Worm (Caenorhabditis elegans): Measurements from ENCODE around the gene gcy-34.
A peak's percentile ranks its signal among the peaks of the same experiment; 100 is the strongest.

Gene gcy-34

ce11 chrV:13389454-13389853, 3.8 kb upstream of the gcy-34 start (continued):
- TF ChIP-seq dsc-1 (tag; optimal IDR thresholded peaks at IDR 0.05) (no peak), grh-1 (GFP tag; IDR thresholded peaks at IDR 0.05) (no peak; the same call in 1 of the 2 replicates)

- TF ChIP-seq ztf-11 (tag; optimal IDR thresholded peaks at IDR 0.05) (no peak), ztf-4 (tag; optimal IDR thresholded peaks at IDR 0.05) (no peak), ama-1 (optimal IDR thresholded peaks at IDR 0.05) (no peak), nhr-28 (tag; optimal IDR thresholded peaks at IDR 0.05) (no peak), unc-98 (GFP tag; IDR thresholded peaks at IDR 0.05) (no peak), ceh-90 (tag; optimal IDR thresholded peaks at IDR 0.05) (no peak), ceh-63 (GFP tag; optimal IDR thresholded peaks at IDR 0.05) (no peak), tlp-1 (tag; optimal IDR thresholded peaks at IDR 0.05) (no peak), hlh-4 (tag; optimal IDR thresholded peaks at IDR 0.05) (no peak), ceh-82 (tag; optimal IDR thresholded peaks at IDR 0.05) (no peak)
Measured at ce11 chrV:13388961-13389360, 3.3 kb upstream of the gcy-34 start.

- TF ChIP-seq Y116A8C.19 (tag; optimal IDR thresholded peaks at IDR 0.05; ENCODE audit: borderline replicate concordance): no peak
- no peak for TF ChIP-seq nhr-19 (GFP tag; conservative IDR thresholded peaks at IDR 0.05)
- no peak for TF ChIP-seq C16A3.4 (tag; optimal IDR thresholded peaks at IDR 0.05)
- TF ChIP-seq ceh-90 (tag; optimal IDR thresholded peaks at IDR 0.05): no peak
- no peak for TF ChIP-seq lir-3 (tag; optimal IDR thresholded peaks at IDR 0.05; ENCODE audit: poor library complexity)
- TF ChIP-seq sup-37 (GFP tag; optimal IDR thresholded peaks at IDR 0.05): no peak
- no peak for TF ChIP-seq elt-3 (tag; optimal IDR thresholded peaks at IDR 0.05)
- TF ChIP-seq zip-4 (GFP tag; optimal IDR thresholded peaks at IDR 0.05): no peak
- no peak for TF ChIP-seq swsn-7 (tag; optimal IDR thresholded peaks at IDR 0.05)
- TF ChIP-seq lin-39 (tag; optimal IDR thresholded peaks at IDR 0.05): no peak
- no peak for TF ChIP-seq unc-98 (GFP tag; IDR thresholded peaks at IDR 0.05)
- TF ChIP-seq ceh-63 (GFP tag; optimal IDR thresholded peaks at IDR 0.05): no peak
- no peak for TF ChIP-seq mep-1 (tag; optimal IDR thresholded peaks at IDR 0.05)
- no peak for TF ChIP-seq hpl-2 (GFP tag; optimal IDR thresholded peaks at IDR 0.05)
- no peak for TF ChIP-seq aly-2 (tag; optimal IDR thresholded peaks at IDR 0.05)
- TF ChIP-seq mef-2 (tag; optimal IDR thresholded peaks at IDR 0.05): no peak
Measured at ce11 chrV:13387472-13387871, 1.8 kb upstream of the gcy-34 start.

ce11 chrV:13380980-13381379, 4.7 kb downstream of the gcy-34 start, which contains the start of gene cpz-2:
cpz-2 (plus strand) TSS chrV:13381189.
- TF ChIP-seq elt-2 (tag; optimal IDR thresholded peaks at IDR 0.05) (peak; percentile 56), lin-14 (GFP tag; optimal IDR thresholded peaks at IDR 0.05) (no peak)

- TF ChIP-seq mep-1 (tag; optimal IDR thresholded peaks at IDR 0.05): peak; percentile 69
- peak; percentile 96 for TF ChIP-seq lin-14 (GFP tag; optimal IDR thresholded peaks at IDR 0.05)
- peak; percentile 63 for TF ChIP-seq lin-13 (GFP tag; optimal IDR thresholded peaks at IDR 0.05)
- TF ChIP-seq sup-37 (GFP tag; optimal IDR thresholded peaks at IDR 0.05): no peak
- TF ChIP-seq zip-4 (GFP tag; optimal IDR thresholded peaks at IDR 0.05): peak; percentile 31
- TF ChIP-seq isw-1 (GFP tag; IDR thresholded peaks at IDR 0.05): no peak
- peak; percentile 20 for TF ChIP-seq irx-1 (tag; optimal IDR thresholded peaks at IDR 0.05)
- TF ChIP-seq egl-13 (tag; optimal IDR thresholded peaks at IDR 0.05): no peak
- no peak for TF ChIP-seq C04F5.9 (tag; optimal IDR thresholded peaks at IDR 0.05)
- no peak for TF ChIP-seq unc-30 (tag; optimal IDR thresholded peaks at IDR 0.05)
- peak; percentile 100 for TF ChIP-seq grh-1 (GFP tag; IDR thresholded peaks at IDR 0.05)
- no peak for TF ChIP-seq lir-3 (tag; optimal IDR thresholded peaks at IDR 0.05; ENCODE audit: poor library complexity)
- TF ChIP-seq unc-98 (GFP tag; IDR thresholded peaks at IDR 0.05): no peak
- peak; percentile 87 for TF ChIP-seq unc-130 (tag; optimal IDR thresholded peaks at IDR 0.05)
- no peak for TF ChIP-seq pag-3 (tag; optimal IDR thresholded peaks at IDR 0.05; ENCODE audit: borderline replicate concordance, insufficient read depth)
- no peak for TF ChIP-seq Y116A8C.19 (tag; optimal IDR thresholded peaks at IDR 0.05; ENCODE audit: borderline replicate concordance)
- peak; percentile 72 for TF ChIP-seq tbx-2 (tag; optimal IDR thresholded peaks at IDR 0.05)
- TF ChIP-seq snu-23 (GFP tag; optimal IDR thresholded peaks at IDR 0.05): peak; percentile 82
- peak; percentile 85 for TF ChIP-seq nhr-90 (tag; optimal IDR thresholded peaks at IDR 0.05; ENCODE audit: poor library complexity)
- no peak for TF ChIP-seq ceh-88 (GFP tag; IDR thresholded peaks at IDR 0.05)
- TF ChIP-seq sox-4 (tag; optimal IDR thresholded peaks at IDR 0.05): no peak
- no peak for TF ChIP-seq ceh-63 (GFP tag; optimal IDR thresholded peaks at IDR 0.05)
- TF ChIP-seq ets-5 (GFP tag; IDR thresholded peaks at IDR 0.05): no peak
- TF ChIP-seq nhr-84 (tag; optimal IDR thresholded peaks at IDR 0.05): no peak
- TF ChIP-seq hlh-17 (GFP tag; optimal IDR thresholded peaks at IDR 0.05; ENCODE audit: borderline replicate concordance): no peak
- no peak for TF ChIP-seq F16B12.6 (tag; optimal IDR thresholded peaks at IDR 0.05)
- TF ChIP-seq hpl-2 (GFP tag; optimal IDR thresholded peaks at IDR 0.05): no peak
- TF ChIP-seq ztf-11 (tag; optimal IDR thresholded peaks at IDR 0.05): no peak
- TF ChIP-seq lin-39 (tag; optimal IDR thresholded peaks at IDR 0.05): no peak
- TF ChIP-seq hlh-4 (tag; optimal IDR thresholded peaks at IDR 0.05): no peak
Measured at ce11 chrV:13380178-13380577, 5.5 kb downstream of the gcy-34 start, which contains the start of gene ifbp-1. ifbp-1 (minus strand) TSS chrV:13380262.
